Fruit fly (Drosophila melanogaster): ENCODE data around the gene CG17193.
A peak's percentile ranks its signal among the peaks of the same experiment; 100 is the strongest.

Gene CG17193

dm6 chr3R:20031043-20031763 is 24.7 kb downstream of the CG17193 start, which contains the start of gene trem:
Gene trem (minus strand): TSS chr3R:20031309.
- peak; percentile 68 for TF ChIP-seq rgr (GFP tag; optimal IDR thresholded peaks at IDR 0.05)
- no peak for TF ChIP-seq tai (GFP tag; optimal IDR thresholded peaks at IDR 0.05)
- peak; percentile 66 for TF ChIP-seq jim (GFP tag; optimal IDR thresholded peaks at IDR 0.05)
- no peak for TF ChIP-seq h (GFP tag; optimal IDR thresholded peaks at IDR 0.05)
- TF ChIP-seq Sp1 (GFP tag; optimal IDR thresholded peaks at IDR 0.05): peak; percentile 71
- TF ChIP-seq sv (GFP tag; optimal IDR thresholded peaks at IDR 0.05): peak; percentile 65
- TF ChIP-seq Hnf4 (GFP tag; optimal IDR thresholded peaks at IDR 0.05): no peak
- no peak for TF ChIP-seq pan (optimal IDR thresholded peaks at IDR 0.05)
- peak; percentile 83 for TF ChIP-seq woc (GFP tag; optimal IDR thresholded peaks at IDR 0.05)
- peak; percentile 68 for TF ChIP-seq fru (GFP tag; optimal IDR thresholded peaks at IDR 0.05)
- peak; percentile 59 for TF ChIP-seq ey (GFP tag; optimal IDR thresholded peaks at IDR 0.05)
- peak; percentile 32 for TF ChIP-seq GATAd (GFP tag; optimal IDR thresholded peaks at IDR 0.05)
- TF ChIP-seq dl (GFP tag; optimal IDR thresholded peaks at IDR 0.05; ENCODE audit: insufficient read depth in 1 of 2, partially characterized antibody in 2 of 2): no peak
- no peak for TF ChIP-seq Myc (optimal IDR thresholded peaks at IDR 0.05)
- no peak for TF ChIP-seq sage (GFP tag; optimal IDR thresholded peaks at IDR 0.05)
- no peak for TF ChIP-seq Mio (GFP tag; optimal IDR thresholded peaks at IDR 0.05)
- TF ChIP-seq psq (GFP tag; optimal IDR thresholded peaks at IDR 0.05): peak; percentile 64
- no peak for TF ChIP-seq brk (GFP tag; optimal IDR thresholded peaks at IDR 0.05)
- no peak for TF ChIP-seq Dif (GFP tag; optimal IDR thresholded peaks at IDR 0.05; ENCODE audit: partially characterized antibody)
- TF ChIP-seq OdsH (GFP tag; optimal IDR thresholded peaks at IDR 0.05): peak; percentile 58
- no peak for TF ChIP-seq Rel (GFP tag; optimal IDR thresholded peaks at IDR 0.05)
- TF ChIP-seq Rel (tag; optimal IDR thresholded peaks at IDR 0.05): no peak
- no peak for TF ChIP-seq Hr78 (GFP tag; optimal IDR thresholded peaks at IDR 0.05)
- no peak for TF ChIP-seq usp (GFP tag; optimal IDR thresholded peaks at IDR 0.05)
- no peak for TF ChIP-seq Abd-B (GFP tag; optimal IDR thresholded peaks at IDR 0.05)
- peak; percentile 84 for TF ChIP-seq HLH106 (tag; optimal IDR thresholded peaks at IDR 0.05)
- no peak for TF ChIP-seq CG32264 (GFP tag; optimal IDR thresholded peaks at IDR 0.05)
- peak; percentile 66 for TF ChIP-seq CG9705 (GFP tag; optimal IDR thresholded peaks at IDR 0.05)
- TF ChIP-seq Dfd (GFP tag; optimal IDR thresholded peaks at IDR 0.05): no peak
- TF ChIP-seq foxo (GFP tag; optimal IDR thresholded peaks at IDR 0.05): peak in 1 of 2 experiments; percentile 79
- no peak for TF ChIP-seq lola (GFP tag; optimal IDR thresholded peaks at IDR 0.05)
- no peak for TF ChIP-seq Jra (GFP tag; optimal IDR thresholded peaks at IDR 0.05)
- TF ChIP-seq Hr83 (GFP tag; optimal IDR thresholded peaks at IDR 0.05; ENCODE audit: poor library complexity, severe bottlenecking): no peak
- TF ChIP-seq dsf (GFP tag; optimal IDR thresholded peaks at IDR 0.05; ENCODE audit: borderline replicate concordance): no peak
- TF ChIP-seq N (GFP tag; optimal IDR thresholded peaks at IDR 0.05): no peak
- no peak for TF ChIP-seq Vsx2 (GFP tag; optimal IDR thresholded peaks at IDR 0.05; ENCODE audit: partially characterized antibody)
- no peak for TF ChIP-seq br (GFP tag; optimal IDR thresholded peaks at IDR 0.05)
- TF ChIP-seq dmrt93B (GFP tag; optimal IDR thresholded peaks at IDR 0.05): no peak
- no peak for TF ChIP-seq CrebA (GFP tag; optimal IDR thresholded peaks at IDR 0.05; ENCODE audit: borderline replicate concordance)

- TF ChIP-seq Hr78 (GFP tag; optimal IDR thresholded peaks at IDR 0.05) (no peak), br (GFP tag; optimal IDR thresholded peaks at IDR 0.05) (no peak), Sp1 (GFP tag; optimal IDR thresholded peaks at IDR 0.05) (no peak), lola (GFP tag; optimal IDR thresholded peaks at IDR 0.05) (no peak), woc (GFP tag; optimal IDR thresholded peaks at IDR 0.05) (no peak), Myc (optimal IDR thresholded peaks at IDR 0.05) (no peak), Dif (GFP tag; optimal IDR thresholded peaks at IDR 0.05; ENCODE audit: partially characterized antibody) (no peak), sv (GFP tag; optimal IDR thresholded peaks at IDR 0.05) (no peak), OdsH (GFP tag; optimal IDR thresholded peaks at IDR 0.05) (no peak), jim (GFP tag; optimal IDR thresholded peaks at IDR 0.05) (no peak), dl (GFP tag; optimal IDR thresholded peaks at IDR 0.05; ENCODE audit: insufficient read depth in 1 of 2, partially characterized antibody in 2 of 2) (no peak), Hnf4 (GFP tag; optimal IDR thresholded peaks at IDR 0.05) (no peak), fru (GFP tag; optimal IDR thresholded peaks at IDR 0.05) (no peak), usp (GFP tag; optimal IDR thresholded peaks at IDR 0.05) (no peak), N (GFP tag; optimal IDR thresholded peaks at IDR 0.05) (no peak), sage (GFP tag; optimal IDR thresholded peaks at IDR 0.05) (no peak), dmrt93B (GFP tag; optimal IDR thresholded peaks at IDR 0.05) (no peak), brk (GFP tag; optimal IDR thresholded peaks at IDR 0.05) (no peak)
These were observed 28.1 kb downstream of the CG17193 start, which contains the start of the genes CG4424 and CG4854 for dm6 chr3R:20027841-20028240. Gene CG4424 (minus strand): TSS chr3R:20028040. Gene CG4854 (plus strand): TSS chr3R:20028058.

Data from whole organism, wandering third instar larva.